Worm (Caenorhabditis elegans) whole organism, early embryonic: ENCODE measurements around the gene F53F4.12.

Experiments
- F13C5.2 ChIP-seq: sonication (generic microtip); optimal IDR thresholded peaks from 2 replicates; lab custom pipeline; 2017; ENCODE audit warnings: mild to moderate bottlenecking, missing genetic modification characterization, inconsistent platforms, missing compliant biosample characterization
- aly-1 ChIP-seq: sonication (generic microtip); optimal IDR thresholded peaks from 2 replicates; lab custom pipeline; 2016; ENCODE audit warnings: missing genetic modification characterization, missing compliant biosample characterization
- ama-1 ChIP-seq: fragments of 150-350 bp; optimal IDR thresholded peaks from 2 replicates; lab custom pipeline; 2014
- ceh-13 ChIP-seq: fragments of 200-800 bp; sonication (Bioruptor generic); optimal IDR thresholded peaks from 2 replicates; lab custom pipeline; 2018; ENCODE audit warnings: mild to moderate bottlenecking, missing genetic modification characterization, missing compliant biosample characterization
- ceh-36 ChIP-seq: sonication (generic microtip); optimal IDR thresholded peaks from 2 replicates; lab custom pipeline; 2016; ENCODE audit warnings: missing genetic modification characterization, inconsistent platforms, missing compliant biosample characterization
- flt-1 ChIP-seq: fragments of 200-800 bp; sonication (Bioruptor generic); IDR thresholded peaks from 2 replicates; pipeline ENCODE4 v1.3.6; 2022; ENCODE audit warnings: missing genetic modification characterization, missing compliant biosample characterization
- hmbx-1 ChIP-seq: sonication (generic microtip); optimal IDR thresholded peaks from 2 replicates; lab custom pipeline; 2016; ENCODE audit warnings: mild to moderate bottlenecking, missing genetic modification characterization, missing compliant biosample characterization
- pes-1 ChIP-seq: fragments of 200-800 bp; sonication (Bioruptor generic); IDR thresholded peaks from 2 replicates; pipeline ENCODE4 v1.3.6; 2022; ENCODE audit warnings: missing genetic modification reagents, missing genetic modification characterization, missing compliant biosample characterization
- scrt-1 ChIP-seq: fragments of 200-800 bp; sonication (Bioruptor generic); IDR thresholded peaks from 2 replicates; pipeline ENCODE4 v1.3.6; 2022; ENCODE audit warnings: missing genetic modification characterization, missing compliant biosample characterization
- tbx-11 ChIP-seq: fragments of 200-800 bp; sonication (Bioruptor generic); IDR thresholded peaks from 2 replicates; pipeline ENCODE4 v1.3.6; 2022; ENCODE audit warnings: missing genetic modification characterization, missing compliant biosample characterization
- tbx-37 ChIP-seq: fragments of 200-800 bp; sonication (Bioruptor generic); conservative IDR thresholded peaks from 2 replicates; pipeline ENCODE4 v1.3.6; 2022; ENCODE audit warnings: missing genetic modification reagents, missing genetic modification characterization, missing compliant biosample characterization
- tra-4 ChIP-seq: sonication (generic microtip); optimal IDR thresholded peaks from 2 replicates; lab custom pipeline; 2017; ENCODE audit warnings: missing genetic modification characterization, missing compliant biosample characterization

DNA sequence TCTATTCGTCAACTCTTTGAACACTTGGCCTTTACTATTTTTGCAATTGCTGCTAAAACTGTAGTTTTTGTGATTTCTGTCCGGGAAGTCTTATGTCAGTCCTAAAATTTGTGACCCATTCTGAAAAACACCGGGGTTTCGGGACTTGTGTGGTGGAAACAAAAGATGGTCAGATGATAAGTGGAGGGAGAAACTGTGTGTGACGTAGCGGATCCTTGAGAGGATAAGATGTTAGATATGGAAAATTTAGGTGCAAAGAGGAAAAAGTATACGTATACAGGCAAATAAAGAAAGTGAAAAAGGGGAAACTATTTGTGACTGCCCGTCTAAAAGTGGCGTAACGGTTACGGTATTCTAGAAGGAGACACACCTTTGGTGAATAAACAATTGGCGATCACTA, 10.6 kb downstream of the F53F4.12 start:
- TF ChIP-seq hmbx-1 (tag; lab: Kevin White, UChicago) = no peak
- no peak for TF ChIP-seq tbx-11 (GFP tag; lab: Robert Waterston, UW)
- no peak for TF ChIP-seq flt-1 (GFP tag; lab: Robert Waterston, UW)
- TF ChIP-seq ama-1 = no peak
- no peak for TF ChIP-seq aly-1 (tag; lab: Kevin White, UChicago)
- no peak for TF ChIP-seq ceh-36
- TF ChIP-seq scrt-1 (GFP tag; lab: Robert Waterston, UW) = no peak
- TF ChIP-seq F13C5.2 = no peak
- no peak for TF ChIP-seq pes-1 (GFP tag; lab: Robert Waterston, UW)
- TF ChIP-seq ceh-13 (GFP tag; lab: Kevin White, UChicago) = no peak
- no peak for TF ChIP-seq tbx-37 (GFP tag; lab: Robert Waterston, UW)
- TF ChIP-seq tra-4 (tag; lab: Kevin White, UChicago) = no peak
